Worm (Caenorhabditis elegans) whole organism, L4/young adult: ENCODE data around the gene msd-4.

Experiments used
- W03F9.2 ChIP-seq: fragments of 150-350 bp; optimal IDR thresholded peaks from 2 replicates; lab custom pipeline; 2014; ENCODE audit warnings: missing biosample characterization, missing genetic modification characterization
- dao-5 ChIP-seq: sonication (generic microtip); optimal IDR thresholded peaks from 2 replicates; lab custom pipeline; 2016; ENCODE audit warnings: missing genotype, missing genetic modification characterization, moderate library complexity, missing compliant biosample characterization
- him-1 ChIP-seq: sonication (generic microtip); optimal IDR thresholded peaks from 2 replicates; lab custom pipeline; 2016; ENCODE audit warnings: missing genotype, missing genetic modification reagents, missing genetic modification characterization, missing compliant biosample characterization

DNA sequence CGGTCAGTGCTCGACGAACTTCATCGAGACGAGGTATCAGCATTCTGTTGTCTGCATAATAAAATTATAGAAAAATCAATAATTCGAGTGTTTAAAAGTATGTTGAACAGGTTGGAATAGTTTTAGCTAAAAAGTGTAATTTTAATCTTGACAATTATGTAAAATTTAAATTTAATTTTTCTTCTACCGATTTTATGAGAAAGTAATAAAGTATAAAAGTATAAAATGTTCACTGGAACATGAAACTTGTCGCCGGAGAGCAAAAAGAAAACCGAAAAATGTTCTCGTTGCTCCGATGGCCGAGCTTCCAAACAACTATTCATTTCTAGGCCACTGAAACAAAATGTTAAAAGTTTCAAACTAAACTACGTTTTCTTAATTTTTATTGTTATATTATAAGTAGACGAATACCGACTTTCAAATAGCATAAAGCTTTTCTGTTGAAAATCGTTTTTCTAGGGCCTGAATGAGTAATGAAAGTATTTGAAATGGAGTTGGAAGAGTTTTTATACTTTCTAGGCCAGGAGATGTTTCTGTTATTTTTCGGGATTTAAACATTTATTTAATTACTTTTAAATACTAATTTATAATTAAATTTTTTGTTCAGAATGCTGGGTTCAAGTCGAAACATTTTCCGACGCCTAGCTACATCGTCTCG is 6.7 kb downstream of the msd-4 start, which contains the start of the genes C35D10.10 and C35D10.5:
- no peak for TF ChIP-seq him-1 (tag; lab: Kevin White, UChicago)
- TF ChIP-seq W03F9.2 (tag; lab: Kevin White, UChicago): no peak
- TF ChIP-seq dao-5 (tag; lab: Kevin White, UChicago): no peak
